Fruit fly (Drosophila melanogaster) ovary, adult (tissue): ENCODE data around the gene Psa.

Source experiments
- CG17801 ChIP-seq: fragments of 200-800 bp; optimal IDR thresholded peaks from 2 replicates; lab custom pipeline; 2019; ENCODE audit warnings: missing biosample characterization, mild to moderate bottlenecking, missing genetic modification characterization, moderate library complexity; ENCODE audit not compliant: partially characterized antibody

Gene Psa

DNA sequence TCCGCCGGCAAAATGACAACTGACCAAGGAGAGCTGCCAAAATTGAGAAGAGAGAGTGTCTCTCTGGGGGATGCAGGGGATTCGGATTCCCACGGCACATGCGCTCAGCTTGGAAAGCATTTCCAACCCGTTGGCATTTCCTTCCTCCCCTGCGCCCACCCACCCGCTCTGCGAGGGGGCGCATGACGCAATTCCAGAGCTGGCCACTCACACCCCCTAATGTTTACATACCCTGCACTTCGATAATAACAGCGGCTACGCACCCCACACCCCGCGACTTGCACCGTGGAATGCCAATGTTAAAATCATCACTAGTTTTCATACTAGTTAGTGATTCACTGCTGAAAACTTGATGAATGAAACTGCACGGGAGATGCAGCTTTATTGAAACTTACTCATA, 13.1 kb upstream of the Psa start, which contains the start of gene stet:
stet (minus strand) TSS at position 25 of the 400 bp plus-strand sequence.
- no peak for TF ChIP-seq CG17801 (GFP tag; lab: Kevin White, UChicago)

dm6 chr3L:1495803-1496202, 6.8 kb upstream of the Psa start:
- TF ChIP-seq CG17801 (GFP tag; lab: Kevin White, UChicago), result no peak

- TF ChIP-seq CG17801 (GFP tag; lab: Kevin White, UChicago), result no peak
These were observed 6.2 kb upstream of the Psa start, which contains the start of gene CG12084 for dm6 chr3L:1496408-1496807. TSS of gene CG12084 (minus strand) at chr3L:1496643.

dm6 chr3L:1515820-1516540, 13.3 kb downstream of the Psa start:
- peak; percentile 84 for TF ChIP-seq CG17801 (GFP tag; lab: Kevin White, UChicago)

DNA sequence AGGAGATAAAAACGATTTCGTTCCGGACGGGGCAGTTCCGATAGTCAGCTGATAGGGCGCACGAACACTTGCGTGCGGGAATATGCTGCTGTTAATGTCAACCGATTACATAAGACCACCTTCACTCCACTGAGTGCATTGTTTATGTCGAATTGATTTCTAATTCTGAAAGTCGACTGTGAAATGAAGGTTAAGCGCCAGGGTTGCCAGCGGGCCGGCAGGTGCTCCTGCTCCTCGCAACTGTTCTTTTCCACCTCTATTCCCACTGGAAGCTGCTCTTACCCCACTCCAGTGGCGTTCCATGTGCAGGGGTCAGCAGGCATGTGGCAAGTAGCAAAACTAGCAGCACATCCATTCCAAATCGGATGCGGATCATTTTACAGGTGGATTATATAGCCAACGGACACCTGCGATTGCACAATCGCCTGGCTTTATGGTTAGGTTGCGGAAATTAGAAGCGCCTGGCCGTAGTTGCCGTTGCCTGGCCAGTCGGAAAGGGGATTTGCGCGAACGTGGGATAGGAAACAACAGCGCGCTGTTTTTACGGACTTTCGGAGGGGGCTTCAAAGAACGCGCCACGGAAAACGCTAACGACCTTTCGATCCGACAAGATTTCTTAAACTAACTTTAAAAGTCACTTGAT, 14.1 kb downstream of the Psa start, which contains the start of gene cue:
cue (minus strand) TSS at position 641 of the 643 bp plus-strand sequence.
- no peak for TF ChIP-seq CG17801 (GFP tag; lab: Kevin White, UChicago)

- peak; percentile 9 for TF ChIP-seq CG17801 (GFP tag; lab: Kevin White, UChicago)
These were observed 14.8 kb downstream of the Psa start for dm6 chr3L:1517274-1518047.

DNA sequence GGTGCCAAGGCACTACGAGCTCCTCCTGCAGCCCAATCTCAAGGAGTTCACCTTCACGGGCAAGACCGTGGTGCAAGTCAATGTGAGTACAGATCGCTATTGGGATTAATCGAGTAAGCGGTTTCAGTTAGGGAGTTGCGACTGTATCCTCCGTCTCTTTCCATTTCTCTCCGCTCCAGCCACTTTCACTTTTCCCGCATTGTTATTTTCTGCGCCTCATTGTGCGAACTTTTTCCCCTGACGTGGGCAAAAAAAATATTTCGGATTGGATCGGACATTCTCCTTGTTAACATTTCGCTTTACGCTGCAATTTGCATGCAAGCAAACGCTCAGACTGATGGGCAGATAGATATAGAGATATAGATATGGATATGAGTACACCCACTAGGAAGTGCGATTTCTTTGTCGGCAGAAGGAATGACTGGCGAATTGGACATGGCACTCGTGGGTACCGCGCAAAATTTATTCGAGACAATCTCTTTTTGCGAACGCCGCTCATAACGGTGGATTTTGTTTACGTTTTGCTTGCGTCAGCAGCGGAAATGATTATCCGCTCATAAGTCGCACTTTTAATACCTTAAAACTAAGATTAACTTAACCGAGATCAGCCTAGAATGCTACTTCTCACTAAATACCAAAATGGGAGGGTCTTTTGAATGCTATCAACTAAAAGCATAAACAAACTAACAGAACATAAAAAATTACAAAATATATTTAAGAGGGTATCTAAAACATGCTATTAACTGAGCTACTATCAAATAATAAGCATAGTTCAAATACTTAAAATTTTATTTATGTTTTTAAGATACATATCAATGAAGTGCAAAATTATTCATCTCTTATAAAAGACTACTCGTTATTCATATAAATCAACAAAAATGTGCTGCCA, 16.3 kb downstream of the Psa start:
- TF ChIP-seq CG17801 (GFP tag; lab: Kevin White, UChicago), result peak; percentile 52

DNA sequence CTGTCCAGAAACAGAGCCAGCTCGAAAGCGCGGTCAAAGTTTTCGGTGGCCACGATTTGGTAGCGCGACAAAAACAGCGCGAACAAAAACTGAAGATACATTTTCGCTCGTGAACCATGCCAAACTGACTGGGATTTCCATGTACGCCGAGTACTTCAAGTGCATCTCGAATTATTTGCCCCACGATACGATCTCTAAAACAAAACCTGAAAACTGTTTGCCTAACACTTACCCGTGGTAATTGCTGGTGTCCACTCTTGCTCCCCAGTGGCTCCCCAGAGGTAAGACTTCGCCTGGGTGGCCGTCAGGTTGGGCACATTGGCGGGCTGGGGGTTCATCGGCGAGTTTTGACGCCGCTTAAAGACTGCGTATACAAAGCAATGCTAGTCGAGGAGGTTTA, 28.5 kb downstream of the Psa start, which contains the start of gene Ir62a:
Ir62a (minus strand) TSS at position 101 of the 400 bp plus-strand sequence.
- TF ChIP-seq CG17801 (GFP tag; lab: Kevin White, UChicago), result no peak

dm6 chr3L:1533699-1534431, 31.2 kb downstream of the Psa start, which contains the start of gene Iml1:
TSS of gene Iml1 (minus strand) at chr3L:1534034.
- TF ChIP-seq CG17801 (GFP tag; lab: Kevin White, UChicago), result peak; percentile 7

DNA sequence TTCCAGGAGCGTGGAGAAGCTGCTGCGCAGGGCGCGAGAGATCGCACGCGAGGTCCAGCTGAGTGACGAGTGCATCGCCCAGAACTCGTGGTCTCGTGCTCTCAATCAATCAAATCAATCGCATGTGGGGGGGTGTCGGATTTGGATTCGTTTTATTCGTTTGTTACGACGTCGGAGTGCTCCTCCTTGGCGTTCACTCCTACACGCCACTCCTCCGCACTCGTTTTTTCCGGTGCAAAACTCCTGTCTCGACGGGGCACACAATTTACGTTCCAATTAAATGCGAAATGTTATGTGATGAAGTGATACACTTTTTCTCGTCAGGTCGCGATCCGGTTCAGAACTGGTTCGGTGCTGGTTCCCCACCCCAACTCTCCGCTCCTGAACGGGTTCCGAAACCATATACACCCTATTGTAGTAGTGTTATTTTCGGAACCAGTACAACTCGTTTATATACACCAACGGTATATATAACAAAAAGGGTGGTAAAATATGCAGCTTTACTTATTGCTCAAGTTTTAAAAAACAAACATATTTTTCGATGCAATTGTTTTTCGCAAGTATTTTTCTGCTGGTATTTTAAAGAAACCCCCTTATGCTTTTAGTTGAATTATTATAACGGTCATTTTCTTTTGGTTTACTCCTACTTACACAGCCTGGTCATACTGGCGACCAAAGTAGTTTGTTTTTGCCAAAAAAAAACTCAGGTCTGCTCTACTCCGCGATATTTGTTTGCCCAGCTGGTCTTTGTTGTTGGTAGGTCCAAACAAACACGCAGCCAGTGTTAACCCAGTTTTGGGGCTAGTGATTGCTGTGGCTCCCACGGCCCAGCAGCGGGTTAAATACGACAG, 34.1 kb downstream of the Psa start, which contains the start of the genes CG12091 and pns:
CG12091 (minus strand) TSS at position 349 of the 851 bp plus-strand sequence.
pns (plus strand) TSS at position 651 of the 851 bp plus-strand sequence.
- TF ChIP-seq CG17801 (GFP tag; lab: Kevin White, UChicago), result peak; percentile 57

dm6 chr3L:1537353-1537752, 34.7 kb downstream of the Psa start:
- no peak for TF ChIP-seq CG17801 (GFP tag; lab: Kevin White, UChicago)

dm6 chr3L:1538314-1538854, 35.7 kb downstream of the Psa start:
- no peak for TF ChIP-seq CG17801 (GFP tag; lab: Kevin White, UChicago)
